Worm (Caenorhabditis elegans): ENCODE data around the gene srbc-70.

The srbc-70 gene

ce11 chrIV:4247334-4247733 is 19.5 kb upstream of the srbc-70 start (continued):
- TF ChIP-seq lin-35 (GFP tag; optimal IDR thresholded peaks at IDR 0.05) (peak in 1 of 3 experiments; percentile 60), snpc-4 (GFP tag; optimal IDR thresholded peaks at IDR 0.05) (no peak), snpc-4 (tag; optimal IDR thresholded peaks at IDR 0.05) (peak in 1 of 4 experiments; percentile 48), dpl-1 (GFP tag; optimal IDR thresholded peaks at IDR 0.05) (peak; percentile 32), efl-1 (GFP tag; optimal IDR thresholded peaks at IDR 0.05) (peak; percentile 71), fkh-3 (tag; optimal IDR thresholded peaks at IDR 0.05) (no peak), F37B4.10 (GFP tag; IDR thresholded peaks at IDR 0.05) (no peak), lin-26 (GFP tag; IDR thresholded peaks at IDR 0.05) (no peak)

DNA sequence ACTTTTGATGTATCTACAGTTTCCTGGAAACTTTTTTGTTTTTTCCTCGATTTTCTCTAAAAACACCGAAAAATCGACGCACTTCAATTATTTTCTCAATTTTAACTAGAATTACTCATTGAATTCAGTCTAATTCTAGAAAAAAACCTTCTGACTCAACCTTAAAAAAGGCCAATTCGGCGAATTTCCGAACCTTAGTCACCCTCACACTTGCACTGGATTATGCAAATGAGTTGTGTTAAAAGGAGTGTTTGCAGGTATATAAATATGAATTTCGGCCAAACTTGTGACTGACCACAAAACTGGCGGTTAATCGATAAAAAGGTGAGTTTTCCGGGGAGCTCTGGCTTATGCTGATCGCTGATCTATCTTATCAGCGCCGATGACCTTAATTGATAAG is 18.7 kb upstream of the srbc-70 start, which contains the start of gene ttr-20:
ttr-20 (plus strand) TSS at position 301 of the 400 bp plus-strand sequence.
- TF ChIP-seq aptf-3 (GFP tag; IDR thresholded peaks at IDR 0.05) (no peak), B0035.1 (tag; optimal IDR thresholded peaks at IDR 0.05) (no peak), F37B4.10 (GFP tag; IDR thresholded peaks at IDR 0.05) (no peak), rec-8 (tag; optimal IDR thresholded peaks at IDR 0.05) (no peak), mcd-1 (GFP tag; IDR thresholded peaks at IDR 0.05) (no peak)

ce11 chrIV:4244510-4244909 is 16.7 kb upstream of the srbc-70 start, which contains the start of gene col-34:
Gene col-34 (minus strand): TSS chrIV:4244610.
- no peak for TF ChIP-seq F49E8.2 (tag; optimal IDR thresholded peaks at IDR 0.05; ENCODE audit: insufficient read depth)

- TF ChIP-seq egrh-3 (GFP tag; IDR thresholded peaks at IDR 0.05): peak; percentile 94
- TF ChIP-seq sptf-2 (GFP tag; optimal IDR thresholded peaks at IDR 0.05): peak; percentile 5
- no peak for TF ChIP-seq mel-28 (tag; optimal IDR thresholded peaks at IDR 0.05; ENCODE audit: borderline replicate concordance)
- TF ChIP-seq let-526 (GFP tag; IDR thresholded peaks at IDR 0.05): 0 out of 2 replicates have a peak, but pooled peaks have one; percentile 18
- no peak for TF ChIP-seq nhr-27 (tag; optimal IDR thresholded peaks at IDR 0.05)
- TF ChIP-seq zfh-2 (GFP tag; conservative IDR thresholded peaks at IDR 0.05): peak; percentile 91
- no peak for TF ChIP-seq somi-1 (GFP tag; optimal IDR thresholded peaks at IDR 0.05)
- 0 out of 2 replicates have a peak, but pooled peaks have one; percentile 29 for TF ChIP-seq dox-1 (GFP tag; IDR thresholded peaks at IDR 0.05)
These were observed 16.1 kb upstream of the srbc-70 start for ce11 chrIV:4243830-4244406.

DNA sequence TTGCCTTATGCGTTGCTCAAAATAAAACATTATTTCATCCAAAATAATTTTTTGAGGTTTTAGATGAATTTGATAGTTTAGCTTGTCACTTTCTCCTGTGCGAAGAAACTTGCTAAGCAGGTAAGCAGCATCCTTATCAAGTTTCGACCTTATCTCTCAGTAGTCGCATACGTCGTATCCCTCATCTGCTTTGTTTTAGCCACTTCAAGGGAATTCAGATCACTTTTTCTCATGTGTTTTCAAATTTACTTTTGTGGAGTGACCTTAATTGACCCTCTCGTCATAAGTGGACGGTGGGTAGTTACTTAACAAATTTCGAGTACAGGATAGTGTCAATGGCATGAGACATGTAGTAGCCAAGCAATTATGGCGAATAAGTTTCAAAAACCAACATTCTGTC is 8.9 kb upstream of the srbc-70 start:
- TF ChIP-seq lin-26 (GFP tag; IDR thresholded peaks at IDR 0.05) (no peak), ceh-27 (GFP tag; optimal IDR thresholded peaks at IDR 0.05) (peak; percentile 31), F23B12.7 (tag; optimal IDR thresholded peaks at IDR 0.05; ENCODE audit: insufficient read depth) (no peak), Y67H2A.10 (GFP tag; conservative IDR thresholded peaks at IDR 0.05) (no peak), bed-2 (GFP tag; IDR thresholded peaks at IDR 0.05) (no peak), snpc-1.1 (tag; optimal IDR thresholded peaks at IDR 0.05; ENCODE audit: insufficient read depth) (no peak), ama-1 (optimal IDR thresholded peaks at IDR 0.05) (peak; percentile 25), ama-1 (GFP tag; optimal IDR thresholded peaks at IDR 0.05) (no peak), bed-1 (GFP tag; IDR thresholded peaks at IDR 0.05) (no peak)

ce11 chrIV:4236025-4236407 is 8.2 kb upstream of the srbc-70 start:
- TF ChIP-seq egrh-3 (GFP tag; IDR thresholded peaks at IDR 0.05): peak; percentile 91
- no peak for TF ChIP-seq B0035.1 (tag; optimal IDR thresholded peaks at IDR 0.05)
- no peak for TF ChIP-seq pha-4 (tag; optimal IDR thresholded peaks at IDR 0.05)
- no peak for TF ChIP-seq F22D6.2 (tag; optimal IDR thresholded peaks at IDR 0.05)
- no peak for TF ChIP-seq xnd-1 (tag; optimal IDR thresholded peaks at IDR 0.05)
- no peak for TF ChIP-seq F57A8.1 (GFP tag; optimal IDR thresholded peaks at IDR 0.05)
- TF ChIP-seq zim-3 (tag; optimal IDR thresholded peaks at IDR 0.05): no peak
- no peak for TF ChIP-seq dpff-1 (tag; optimal IDR thresholded peaks at IDR 0.05)
- no peak for TF ChIP-seq let-526 (GFP tag; IDR thresholded peaks at IDR 0.05)
- TF ChIP-seq aptf-2 (GFP tag; conservative IDR thresholded peaks at IDR 0.05): no peak
- TF ChIP-seq ceh-58 (GFP tag; IDR thresholded peaks at IDR 0.05): 0 out of 2 replicates have a peak, but pooled peaks have one; percentile 24
- TF ChIP-seq ztf-25 (GFP tag; IDR thresholded peaks at IDR 0.05): no peak
- TF ChIP-seq zfh-2 (GFP tag; conservative IDR thresholded peaks at IDR 0.05): peak; percentile 86
- no peak for TF ChIP-seq him-1 (tag; optimal IDR thresholded peaks at IDR 0.05)
- TF ChIP-seq hmg-20 (GFP tag; IDR thresholded peaks at IDR 0.05): no peak

Measured in whole organism, young adult.